Worm (Caenorhabditis elegans): ENCODE results near the gene ssup-72.

DNA sequence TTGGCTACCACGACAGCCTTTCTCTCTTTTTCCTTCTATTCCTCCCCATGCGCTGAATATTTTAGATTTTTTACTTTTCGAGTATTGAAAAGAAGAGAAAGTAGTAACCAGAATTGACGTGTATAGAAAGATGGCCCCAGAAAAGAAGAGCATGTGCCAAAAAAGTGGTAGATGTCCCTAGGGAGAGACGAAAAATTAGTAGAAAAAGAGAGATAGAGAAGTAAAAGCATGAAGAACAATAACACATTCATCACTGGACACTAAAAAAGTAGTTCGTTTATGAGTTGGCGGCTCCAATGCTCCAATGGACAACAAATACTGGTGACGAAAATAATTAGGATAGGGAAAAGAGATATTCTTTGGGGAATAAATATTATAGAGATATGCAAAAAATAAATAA lies 36.1 kb downstream of the ssup-72 start:
- TF ChIP-seq hif-1 (tag; optimal IDR thresholded peaks at IDR 0.05) (no peak), jun-1 (tag; optimal IDR thresholded peaks at IDR 0.05) (no peak), nhr-11 (tag; optimal IDR thresholded peaks at IDR 0.05) (no peak), fos-1 (tag; optimal IDR thresholded peaks at IDR 0.05) (no peak), lin-39 (tag; optimal IDR thresholded peaks at IDR 0.05) (no peak), aly-2 (tag; optimal IDR thresholded peaks at IDR 0.05) (no peak), unc-62 (GFP tag; optimal IDR thresholded peaks at IDR 0.05 in 1 of 2) (peak in 1 of 2 experiments; percentile 92), unc-62 (tag; optimal IDR thresholded peaks at IDR 0.05) (no peak)
